Worm (Caenorhabditis elegans): Measurements from ENCODE around the gene daf-14.
A peak's percentile ranks its signal among the peaks of the same experiment; 100 is the strongest.

The daf-14 gene

DNA sequence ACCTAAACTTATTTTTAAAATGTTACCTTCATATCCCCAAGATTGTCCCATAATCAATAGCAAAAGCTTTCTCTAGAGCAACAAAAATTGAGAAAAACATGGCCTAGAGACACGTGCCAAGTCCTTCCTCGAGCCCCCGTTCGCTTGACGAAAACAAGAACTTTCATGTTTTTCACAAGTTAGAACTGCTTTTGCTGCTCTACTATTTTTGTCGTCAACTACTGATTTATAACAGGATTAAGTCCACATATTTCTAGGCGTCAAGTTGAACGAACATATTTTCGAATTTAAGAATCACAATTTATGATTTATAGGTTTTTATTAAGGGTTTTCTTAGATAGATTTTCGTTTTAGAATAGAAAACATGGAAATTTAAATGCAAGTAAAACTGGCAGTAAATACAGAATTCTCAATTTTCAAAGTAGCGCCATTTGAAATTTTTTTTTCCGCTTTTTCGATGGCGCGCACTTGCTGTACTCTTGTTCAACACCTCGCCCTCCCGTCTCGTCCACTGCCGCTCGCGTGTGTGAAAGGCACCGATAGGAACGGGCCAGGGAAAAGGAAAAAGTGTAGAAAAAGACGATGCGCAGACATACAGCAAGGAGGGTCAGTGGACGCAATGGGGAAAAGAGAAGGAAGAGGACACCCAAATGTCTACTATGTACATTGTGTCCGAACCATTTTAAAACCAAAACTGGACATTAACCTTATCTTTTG is 33.9 kb downstream of the daf-14 start, which contains the start of gene rad-51 (continued):
- TF ChIP-seq lin-26 (GFP tag; IDR thresholded peaks at IDR 0.05) = no peak
- no peak for TF ChIP-seq pbrm-1 (GFP tag; IDR thresholded peaks at IDR 0.05)
- peak; percentile 13 for TF ChIP-seq F23B12.7 (tag; optimal IDR thresholded peaks at IDR 0.05; ENCODE audit: insufficient read depth)
- TF ChIP-seq ccch-3 (GFP tag; optimal IDR thresholded peaks at IDR 0.05) = no peak
- TF ChIP-seq hmg-1.2 (GFP tag; IDR thresholded peaks at IDR 0.05) = peak; percentile 91; the same call in 1 of the 2 replicates
- TF ChIP-seq hlh-26 (GFP tag; conservative IDR thresholded peaks at IDR 0.05) = no peak
- no peak for TF ChIP-seq C06A6.2 (GFP tag; conservative IDR thresholded peaks at IDR 0.05)
- TF ChIP-seq efl-1 (GFP tag; optimal IDR thresholded peaks at IDR 0.05) = peak; percentile 61
- TF ChIP-seq attf-3 (GFP tag; conservative IDR thresholded peaks at IDR 0.05) = 0 out of 2 replicates have a peak, but pooled peaks have one; percentile 38
- no peak for TF ChIP-seq lsl-1 (GFP tag; optimal IDR thresholded peaks at IDR 0.05)
- TF ChIP-seq sea-2 (GFP tag; IDR thresholded peaks at IDR 0.05) = no peak
- TF ChIP-seq tbp1 (GFP tag; optimal IDR thresholded peaks at IDR 0.05) = no peak
- no peak for TF ChIP-seq F52B5.7 (tag; optimal IDR thresholded peaks at IDR 0.05)
- TF ChIP-seq attf-5 (GFP tag; optimal IDR thresholded peaks at IDR 0.05) = peak; percentile 77
- TF ChIP-seq lin-35 (GFP tag; optimal IDR thresholded peaks at IDR 0.05) = peak in 1 of 3 experiments; percentile 59
- TF ChIP-seq ztf-22 (GFP tag; optimal IDR thresholded peaks at IDR 0.05) = no peak
- TF ChIP-seq ceh-27 (GFP tag; optimal IDR thresholded peaks at IDR 0.05) = peak; percentile 53
- no peak for TF ChIP-seq ceh-91 (GFP tag; IDR thresholded peaks at IDR 0.05)
- no peak for TF ChIP-seq cebp-2 (GFP tag; IDR thresholded peaks at IDR 0.05)
- peak; percentile 19 for TF ChIP-seq ztf-18 (tag; optimal IDR thresholded peaks at IDR 0.05)
- no peak for TF ChIP-seq athp-1 (tag; optimal IDR thresholded peaks at IDR 0.05)
- no peak for TF ChIP-seq nfya-1 (tag; optimal IDR thresholded peaks at IDR 0.05; ENCODE audit: borderline replicate concordance, insufficient read depth)
- peak; percentile 38 for TF ChIP-seq snpc-3.4 (tag; optimal IDR thresholded peaks at IDR 0.05)
- TF ChIP-seq B0336.3 (GFP tag; IDR thresholded peaks at IDR 0.05) = peak; percentile 14; the same call in 1 of the 2 replicates
- 0 out of 2 replicates have a peak, but pooled peaks have one; percentile 8 for TF ChIP-seq aptf-2 (GFP tag; conservative IDR thresholded peaks at IDR 0.05)
- no peak for TF ChIP-seq lag-1 (GFP tag; IDR thresholded peaks at IDR 0.05)

DNA sequence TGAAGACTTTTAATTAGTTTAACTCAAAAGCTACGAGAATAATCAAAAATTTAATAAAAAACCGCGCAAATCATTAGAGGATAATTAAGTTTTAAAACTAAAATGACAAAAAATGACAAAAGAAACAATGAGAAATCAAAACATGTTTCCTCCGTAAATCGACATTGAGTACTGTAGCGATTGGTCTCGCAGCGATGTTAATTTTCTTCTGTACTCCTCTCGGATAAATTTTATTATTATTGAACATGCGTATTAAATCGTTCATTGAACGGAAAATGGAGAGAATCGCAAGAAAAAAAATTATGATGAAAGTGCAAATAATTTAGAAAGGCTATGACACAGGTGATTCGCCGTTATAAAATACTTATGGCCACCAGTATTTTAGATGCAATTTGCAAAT is 34.9 kb downstream of the daf-14 start:
- peak; percentile 69 for TF ChIP-seq lsl-1 (GFP tag; optimal IDR thresholded peaks at IDR 0.05)
- no peak for TF ChIP-seq C06A6.2 (GFP tag; conservative IDR thresholded peaks at IDR 0.05)
- TF ChIP-seq him-1 (tag; optimal IDR thresholded peaks at IDR 0.05) = no peak
- TF ChIP-seq bed-1 (GFP tag; IDR thresholded peaks at IDR 0.05) = no peak
- TF ChIP-seq F33H1.4 (GFP tag; IDR thresholded peaks at IDR 0.05) = peak; percentile 68
- peak; percentile 43; the same call in 1 of the 2 replicates for TF ChIP-seq madf-6 (GFP tag; IDR thresholded peaks at IDR 0.05)
- TF ChIP-seq Y95B8A.8 (GFP tag; IDR thresholded peaks at IDR 0.05) = no peak
- TF ChIP-seq F10E7.11 (tag; optimal IDR thresholded peaks at IDR 0.05) = no peak

ce11 chrIV:10286655-10287054 is 36.2 kb downstream of the daf-14 start, which contains the start of gene ebax-1:
Gene ebax-1 (plus strand): TSS chrIV:10286955.
- TF ChIP-seq snpc-4 (GFP tag; optimal IDR thresholded peaks at IDR 0.05) (no peak), snpc-4 (tag; optimal IDR thresholded peaks at IDR 0.05) (no peak), F37B4.10 (GFP tag; IDR thresholded peaks at IDR 0.05) (no peak), hsf-1 (GFP tag; IDR thresholded peaks at IDR 0.05) (no peak), dox-1 (GFP tag; IDR thresholded peaks at IDR 0.05) (no peak), fkh-3 (tag; optimal IDR thresholded peaks at IDR 0.05) (no peak), F10E7.11 (tag; optimal IDR thresholded peaks at IDR 0.05) (no peak), F55B11.4 (tag; optimal IDR thresholded peaks at IDR 0.05; ENCODE audit: borderline replicate concordance, insufficient read depth) (no peak), K11D2.4 (GFP tag; IDR thresholded peaks at IDR 0.05) (no peak), hrde-1 (tag; optimal IDR thresholded peaks at IDR 0.05; ENCODE audit: borderline replicate concordance) (no peak), tbp1 (GFP tag; optimal IDR thresholded peaks at IDR 0.05) (no peak), tbx-9 (tag; optimal IDR thresholded peaks at IDR 0.05; ENCODE audit: borderline replicate concordance) (no peak), F49E8.2 (tag; optimal IDR thresholded peaks at IDR 0.05; ENCODE audit: insufficient read depth) (no peak), ekl-4 (GFP tag; IDR thresholded peaks at IDR 0.05) (no peak), egl-18 (GFP tag; IDR thresholded peaks at IDR 0.05) (no peak), zim-3 (tag; optimal IDR thresholded peaks at IDR 0.05) (no peak)

Data from whole organism, young adult.